Worm (Caenorhabditis elegans) whole organism, L2 larva: ENCODE results near the gene C42D4.3.

Source experiments
- ZK546.5 ChIP-seq: sonication (generic microtip); optimal IDR thresholded peaks from 2 replicates; lab custom pipeline; 2017; ENCODE audit warnings: missing biosample characterization, missing genetic modification characterization
- nhr-12 ChIP-seq: fragments of 150-350 bp; optimal IDR thresholded peaks from 2 replicates; lab custom pipeline; 2014; ENCODE audit warnings: missing biosample characterization, missing genetic modification characterization
- nhr-23 ChIP-seq: fragments of 150-350 bp; optimal IDR thresholded peaks from 2 replicates; lab custom pipeline; 2014; ENCODE audit warnings: missing biosample characterization, missing genetic modification reagents, missing genetic modification characterization

- no peak for TF ChIP-seq nhr-12 (tag; lab: Kevin White, UChicago)
- TF ChIP-seq nhr-23 (tag; lab: Kevin White, UChicago) = no peak
- TF ChIP-seq ZK546.5 (tag; lab: Kevin White, UChicago) = no peak
Observed at ce11 chrIV:7173489-7173888, 5.5 kb upstream of the C42D4.3 start, which contains the start of gene str-1.
